Fruit fly (Drosophila melanogaster) whole organism, wandering third instar larva: ENCODE data around the gene CG33490.

Experiments used
- Dfd ChIP-seq: fragments of >200 bp; optimal IDR thresholded peaks from 2 replicates; lab custom pipeline; 2017; ENCODE audit warnings: missing biosample characterization, missing genetic modification characterization
- HLH106 ChIP-seq: fragments of 200-800 bp; optimal IDR thresholded peaks from 3 replicates; lab custom pipeline; 2019; ENCODE audit warnings: missing biosample characterization, mild to moderate bottlenecking, missing genetic modification characterization, moderate library complexity
- Hr78 ChIP-seq: fragments of >200 bp; optimal IDR thresholded peaks from 2 replicates; lab custom pipeline; 2017; ENCODE audit warnings: missing biosample characterization, missing genetic modification characterization
- Hr83 ChIP-seq: fragments of 200-300 bp; sonication (Bioruptor generic); optimal IDR thresholded peaks from 2 replicates; lab custom pipeline; 2016; ENCODE audit warnings: missing biosample characterization, mild to moderate bottlenecking, missing genetic modification characterization, moderate library complexity; ENCODE audit not compliant: poor library complexity, severe bottlenecking
- Jra ChIP-seq: sonication (Bioruptor generic); optimal IDR thresholded peaks from 2 replicates; lab custom pipeline; 2016; ENCODE audit warnings: missing biosample characterization, missing genetic modification characterization
- Sp1 ChIP-seq: fragments of 200-800 bp; sonication (Bioruptor generic); optimal IDR thresholded peaks from 3 replicates; lab custom pipeline; 2019; ENCODE audit warnings: missing biosample characterization, mild to moderate bottlenecking, missing genetic modification characterization, moderate library complexity
- Vsx2 ChIP-seq: fragments of 200-300, 225-300 bp; sonication (Bioruptor generic); optimal IDR thresholded peaks from 2 replicates; lab custom pipeline; 2018; ENCODE audit warnings: missing biosample characterization, missing genetic modification characterization; ENCODE audit not compliant: partially characterized antibody
- br ChIP-seq: fragments of 200-800 bp; sonication (Bioruptor generic); optimal IDR thresholded peaks from 2 replicates; lab custom pipeline; 2016; ENCODE audit warnings: missing biosample characterization, missing genetic modification characterization
- dmrt93B ChIP-seq: fragments of 200-800 bp; sonication (Bioruptor generic); optimal IDR thresholded peaks from 2 replicates; lab custom pipeline; 2018; ENCODE audit warnings: missing biosample characterization, mild to moderate bottlenecking, missing genetic modification characterization
- h ChIP-seq: fragments of 200-800 bp; sonication (Bioruptor generic); optimal IDR thresholded peaks from 3 replicates; lab custom pipeline; 2016; ENCODE audit warnings: missing biosample characterization, mild to moderate bottlenecking, missing genetic modification characterization
- usp ChIP-seq: fragments of >200 bp; optimal IDR thresholded peaks from 2 replicates; lab custom pipeline; 2017; ENCODE audit warnings: missing biosample characterization, missing genetic modification characterization

- TF ChIP-seq h (GFP tag; lab: Kevin White, UChicago) (no peak), br (peak; percentile 55), Sp1 (GFP tag; lab: Kevin White, UChicago) (peak; percentile 54), HLH106 (tag; lab: Kevin White, UChicago) (peak; percentile 62), Vsx2 (no peak), Dfd (GFP tag; lab: Kevin White, UChicago) (no peak), dmrt93B (peak; percentile 11), Hr83 (GFP tag; lab: Kevin White, UChicago) (no peak), usp (GFP tag; lab: Kevin White, UChicago) (no peak), Jra (no peak), Hr78 (GFP tag; lab: Kevin White, UChicago) (no peak)
These were observed 40.7 kb downstream of the CG33490 start for dm6 chr3L:11533704-11534319.
